1 fruit fly cellular context compared by ENCODE assay signal in the genomic region with DNA sequence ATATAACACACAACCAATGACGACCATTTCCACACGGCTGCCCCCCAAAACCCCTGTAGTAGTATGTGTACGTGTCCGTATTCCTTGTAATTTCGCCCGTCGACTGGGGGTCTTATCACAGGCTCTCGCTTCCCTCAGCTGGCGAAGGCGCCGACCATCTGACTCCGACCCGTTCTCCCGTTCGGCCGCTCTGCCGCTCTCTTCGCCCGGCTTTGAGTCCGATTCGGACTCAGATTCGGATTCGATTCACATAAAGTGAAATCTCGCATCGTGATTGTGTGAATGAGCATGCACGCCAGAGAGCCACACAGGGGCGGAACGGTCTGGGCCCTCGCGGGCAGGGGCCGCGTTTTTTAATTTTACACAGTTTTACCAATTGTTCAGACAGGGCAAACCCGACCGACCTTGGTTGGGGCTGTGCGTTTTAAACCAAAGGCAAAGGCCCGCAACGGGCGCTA.
A peak's percentile ranks its signal among the peaks of the same experiment; 100 is the strongest.
TF ChIP-seq lines count a peak whose summit lies in the region.

No protein-coding gene starts in this region.

TF ChIP-seq in whole organism, embryonic, 481 proteins besides CTCF, POLR2A, EP300 and RAD21 (continued from another document and continues in another):
- no peak for TF ChIP-seq tll (GFP tag; optimal IDR thresholded peaks at IDR 0.05; lab: Kevin White, UChicago)
- no peak for TF ChIP-seq mirr (GFP tag; optimal IDR thresholded peaks at IDR 0.05; lab: Kevin White, UChicago)
- TF ChIP-seq gsb-n (tag; optimal IDR thresholded peaks at IDR 0.05; lab: Kevin White, UChicago), result no peak
- TF ChIP-seq fu2 (GFP tag; optimal IDR thresholded peaks at IDR 0.05; lab: Kevin White, UChicago), result no peak
- TF ChIP-seq luna (GFP tag; optimal IDR thresholded peaks at IDR 0.05; lab: Kevin White, UChicago), result no peak
- no peak for TF ChIP-seq z (GFP tag; IDR thresholded peaks at IDR 0.05; lab: Robert Waterston, UW)
- no peak for TF ChIP-seq CG5245 (GFP tag; optimal IDR thresholded peaks at IDR 0.05; lab: Kevin White, UChicago)
- TF ChIP-seq Ada2b (GFP tag; IDR thresholded peaks at IDR 0.05; lab: Robert Waterston, UW), result 0 out of 2 replicates have a peak, but pooled peaks have one; percentile 24
- peak; percentile 61 for TF ChIP-seq CG2120 (GFP tag; optimal IDR thresholded peaks at IDR 0.05; lab: Kevin White, UChicago)
- no peak for TF ChIP-seq CG10462 (GFP tag; optimal IDR thresholded peaks at IDR 0.05; lab: Kevin White, UChicago)
- peak; percentile 4 for TF ChIP-seq CG15514 (GFP tag; optimal IDR thresholded peaks at IDR 0.05; lab: Kevin White, UChicago)
- TF ChIP-seq gsb (GFP tag; IDR thresholded peaks at IDR 0.05; lab: Robert Waterston, UW), result peak; percentile 48; the same call in 1 of the 2 replicates
- TF ChIP-seq Ssrp (tag; optimal IDR thresholded peaks at IDR 0.05; lab: Kevin White, UChicago), result no peak
- TF ChIP-seq CG11085 (GFP tag; IDR thresholded peaks at IDR 0.05; lab: Robert Waterston, UW), result 0 out of 2 replicates have a peak, but pooled peaks have one; percentile 13
- TF ChIP-seq CG8290 (GFP tag; optimal IDR thresholded peaks at IDR 0.05; lab: Kevin White, UChicago), result peak; percentile 25
- TF ChIP-seq CG8290 (tag; optimal IDR thresholded peaks at IDR 0.05; lab: Kevin White, UChicago), result peak in 1 of 2 experiments; percentile 44
- peak; percentile 10 for TF ChIP-seq Blimp-1 (GFP tag; optimal IDR thresholded peaks at IDR 0.05; lab: Kevin White, UChicago)
- TF ChIP-seq Dbx (GFP tag; IDR thresholded peaks at IDR 0.05; lab: Robert Waterston, UW), result peak; percentile 64
- TF ChIP-seq CG2202 (tag; optimal IDR thresholded peaks at IDR 0.05; lab: Kevin White, UChicago), result no peak
- TF ChIP-seq pita (GFP tag; optimal IDR thresholded peaks at IDR 0.05; lab: Kevin White, UChicago), result no peak
- no peak for TF ChIP-seq CG6683 (GFP tag; optimal IDR thresholded peaks at IDR 0.05; lab: Kevin White, UChicago)
- peak; percentile 35; the same call in 1 of the 4 replicates for TF ChIP-seq Dll (GFP tag; IDR thresholded peaks at IDR 0.05; lab: Robert Waterston, UW; ENCODE audit: partially characterized antibody)
- no peak for TF ChIP-seq Elba2 (GFP tag; optimal IDR thresholded peaks at IDR 0.05; lab: Kevin White, UChicago)
- TF ChIP-seq da (GFP tag; optimal IDR thresholded peaks at IDR 0.05; lab: Kevin White, UChicago), result no peak
- TF ChIP-seq CG6175 (GFP tag; IDR thresholded peaks at IDR 0.05; lab: Robert Waterston, UW), result no peak
- TF ChIP-seq CG1832 (GFP tag; optimal IDR thresholded peaks at IDR 0.05; lab: Kevin White, UChicago), result no peak
- TF ChIP-seq schlank (tag; optimal IDR thresholded peaks at IDR 0.05; lab: Kevin White, UChicago), result no peak
- TF ChIP-seq wek (GFP tag; optimal IDR thresholded peaks at IDR 0.05; lab: Kevin White, UChicago), result no peak
- peak; percentile 55; the same call in 1 of the 2 replicates for TF ChIP-seq CG4404 (GFP tag; IDR thresholded peaks at IDR 0.05; lab: Robert Waterston, UW)
- TF ChIP-seq bigmax (GFP tag; optimal IDR thresholded peaks at IDR 0.05; lab: Kevin White, UChicago), result no peak
- no peak for TF ChIP-seq cato (GFP tag; optimal IDR thresholded peaks at IDR 0.05; lab: Kevin White, UChicago; ENCODE audit: borderline replicate concordance)
- TF ChIP-seq pros (GFP tag; optimal IDR thresholded peaks at IDR 0.05; lab: Kevin White, UChicago), result no peak
- no peak for TF ChIP-seq Oaz (GFP tag; IDR thresholded peaks at IDR 0.05; lab: Robert Waterston, UW)
- TF ChIP-seq pan (optimal IDR thresholded peaks at IDR 0.05; lab: Kevin White, UChicago), result no peak
- peak in 1 of 2 experiments; percentile 51 for TF ChIP-seq pan (GFP tag; optimal IDR thresholded peaks at IDR 0.05 in 1 of 2, IDR thresholded peaks at IDR 0.05 in 1 of 2)
- TF ChIP-seq MBD-R2 (GFP tag; IDR thresholded peaks at IDR 0.05; lab: Robert Waterston, UW), result 0 out of 2 replicates have a peak, but pooled peaks have one; percentile 23
- no peak for TF ChIP-seq Awh (GFP tag; IDR thresholded peaks at IDR 0.05; lab: Robert Waterston, UW)
- TF ChIP-seq Vsx1 (GFP tag; optimal IDR thresholded peaks at IDR 0.05; lab: Kevin White, UChicago), result no peak
- no peak for TF ChIP-seq hth (optimal IDR thresholded peaks at IDR 0.05; lab: Kevin White, UChicago)
- no peak for TF ChIP-seq Sry-δ (GFP tag; optimal IDR thresholded peaks at IDR 0.05; lab: Kevin White, UChicago)
- peak; percentile 64; the same call in 2 of the 3 replicates for TF ChIP-seq knrl (GFP tag; IDR thresholded peaks at IDR 0.05; lab: Robert Waterston, UW; ENCODE audit: partially characterized antibody)
- no peak for TF ChIP-seq CG3407 (GFP tag; optimal IDR thresholded peaks at IDR 0.05; lab: Kevin White, UChicago)
- TF ChIP-seq CG10321 (GFP tag; IDR thresholded peaks at IDR 0.05; lab: Robert Waterston, UW), result no peak
- no peak for TF ChIP-seq cas (GFP tag; IDR thresholded peaks at IDR 0.05; lab: Robert Waterston, UW)
- TF ChIP-seq CG18619 (GFP tag; optimal IDR thresholded peaks at IDR 0.05; lab: Kevin White, UChicago), result no peak
- no peak for TF ChIP-seq exex (tag; optimal IDR thresholded peaks at IDR 0.05; lab: Kevin White, UChicago)
- TF ChIP-seq Lim3 (GFP tag; IDR thresholded peaks at IDR 0.05; lab: Robert Waterston, UW), result no peak
- TF ChIP-seq CG12104 (GFP tag; optimal IDR thresholded peaks at IDR 0.05; lab: Kevin White, UChicago), result no peak
- peak; percentile 23 for TF ChIP-seq bcd (GFP tag; optimal IDR thresholded peaks at IDR 0.05; lab: Kevin White, UChicago)
- peak; percentile 17 to 29 for TF ChIP-seq dpn (GFP tag; optimal IDR thresholded peaks at IDR 0.05; lab: Kevin White, UChicago)
- TF ChIP-seq her (GFP tag; optimal IDR thresholded peaks at IDR 0.05; lab: Kevin White, UChicago), result no peak
- TF ChIP-seq Hsf (GFP tag; optimal IDR thresholded peaks at IDR 0.05; lab: Kevin White, UChicago), result peak; percentile 22
- no peak for TF ChIP-seq Poxn (GFP tag; IDR thresholded peaks at IDR 0.05; lab: Robert Waterston, UW)
- no peak for TF ChIP-seq jigr1 (GFP tag; IDR thresholded peaks at IDR 0.05; lab: Robert Waterston, UW)
- no peak for TF ChIP-seq sd (tag; optimal IDR thresholded peaks at IDR 0.05; lab: Kevin White, UChicago)
- no peak for TF ChIP-seq Dip2 (GFP tag; IDR thresholded peaks at IDR 0.05; lab: Robert Waterston, UW)
- TF ChIP-seq twi (tag; optimal IDR thresholded peaks at IDR 0.05; lab: Kevin White, UChicago), result no peak
- peak; percentile 50 for TF ChIP-seq CG13624 (GFP tag; optimal IDR thresholded peaks at IDR 0.05; lab: Kevin White, UChicago)
- no peak for TF ChIP-seq Gsc (GFP tag; IDR thresholded peaks at IDR 0.05; lab: Robert Waterston, UW)
- no peak for TF ChIP-seq emc (GFP tag; optimal IDR thresholded peaks at IDR 0.05; lab: Kevin White, UChicago)
- TF ChIP-seq CG15269 (tag; optimal IDR thresholded peaks at IDR 0.05; lab: Kevin White, UChicago), result peak; percentile 11
- TF ChIP-seq p53 (GFP tag; optimal IDR thresholded peaks at IDR 0.05; lab: Kevin White, UChicago), result no peak
- no peak for TF ChIP-seq CG12071 (GFP tag; optimal IDR thresholded peaks at IDR 0.05; lab: Kevin White, UChicago)
- peak; percentile 54 for TF ChIP-seq lilli (GFP tag; optimal IDR thresholded peaks at IDR 0.05; lab: Kevin White, UChicago)
- TF ChIP-seq HmgD (GFP tag; optimal IDR thresholded peaks at IDR 0.05; lab: Kevin White, UChicago), result no peak
- TF ChIP-seq ap (GFP tag; IDR thresholded peaks at IDR 0.05; lab: Robert Waterston, UW), result no peak
- peak; percentile 22 for TF ChIP-seq bab2 (GFP tag; optimal IDR thresholded peaks at IDR 0.05; lab: Kevin White, UChicago)
- TF ChIP-seq nerfin-2 (GFP tag; IDR thresholded peaks at IDR 0.05; lab: Robert Waterston, UW; ENCODE audit: partially characterized antibody), result peak; percentile 54; the same call in 1 of the 2 replicates
- TF ChIP-seq row (GFP tag; IDR thresholded peaks at IDR 0.05; lab: Robert Waterston, UW), result peak; percentile 96
- no peak for TF ChIP-seq CG11696 (GFP tag; IDR thresholded peaks at IDR 0.05; lab: Robert Waterston, UW)
- no peak for TF ChIP-seq Taf1 (GFP tag; IDR thresholded peaks at IDR 0.05; lab: Robert Waterston, UW)
- TF ChIP-seq CG3847 (GFP tag; IDR thresholded peaks at IDR 0.05; lab: Robert Waterston, UW), result peak; percentile 65
- peak; percentile 56 for TF ChIP-seq al (GFP tag; IDR thresholded peaks at IDR 0.05; lab: Robert Waterston, UW)
- TF ChIP-seq NK7.1 (GFP tag; optimal IDR thresholded peaks at IDR 0.05; lab: Kevin White, UChicago), result no peak
- TF ChIP-seq ato (GFP tag; IDR thresholded peaks at IDR 0.05; lab: Robert Waterston, UW; ENCODE audit: partially characterized antibody), result no peak
- no peak for TF ChIP-seq stc (GFP tag; IDR thresholded peaks at IDR 0.05; lab: Robert Waterston, UW)
- peak; percentile 40; the same call in 1 of the 3 replicates for TF ChIP-seq vnd (GFP tag; IDR thresholded peaks at IDR 0.05; lab: Robert Waterston, UW; ENCODE audit: partially characterized antibody)
- peak; percentile 7 for TF ChIP-seq az2 (GFP tag; optimal IDR thresholded peaks at IDR 0.05; lab: Kevin White, UChicago)
- no peak for TF ChIP-seq Abd-B (GFP tag; optimal IDR thresholded peaks at IDR 0.05; lab: Kevin White, UChicago)
- no peak for TF ChIP-seq dati (GFP tag; IDR thresholded peaks at IDR 0.05; lab: Robert Waterston, UW)
- peak; percentile 63 for TF ChIP-seq CG14441 (GFP tag; IDR thresholded peaks at IDR 0.05; lab: Robert Waterston, UW)
- TF ChIP-seq CG17612 (GFP tag; IDR thresholded peaks at IDR 0.05; lab: Robert Waterston, UW), result no peak
- TF ChIP-seq CG7839 (tag; optimal IDR thresholded peaks at IDR 0.05; lab: Kevin White, UChicago), result peak; percentile 38
- TF ChIP-seq crc (GFP tag; optimal IDR thresholded peaks at IDR 0.05; lab: Kevin White, UChicago), result no peak
- no peak for TF ChIP-seq zen (tag; optimal IDR thresholded peaks at IDR 0.05; lab: Kevin White, UChicago)
- no peak for TF ChIP-seq Usf (GFP tag; optimal IDR thresholded peaks at IDR 0.05; lab: Kevin White, UChicago)
- TF ChIP-seq bowl (GFP tag; IDR thresholded peaks at IDR 0.05; lab: Robert Waterston, UW), result no peak; the same call in 1 of the 2 replicates
- TF ChIP-seq Hey (tag; optimal IDR thresholded peaks at IDR 0.05; lab: Kevin White, UChicago), result no peak
- peak; percentile 48; the same call in 1 of the 2 replicates for TF ChIP-seq CG11247 (GFP tag; IDR thresholded peaks at IDR 0.05; lab: Robert Waterston, UW)
- TF ChIP-seq Chrac-16 (GFP tag; optimal IDR thresholded peaks at IDR 0.05; lab: Kevin White, UChicago), result peak; percentile 28
- TF ChIP-seq CG12769 (tag; optimal IDR thresholded peaks at IDR 0.05; lab: Kevin White, UChicago), result peak; percentile 31
- TF ChIP-seq gcm (GFP tag; optimal IDR thresholded peaks at IDR 0.05; lab: Kevin White, UChicago), result no peak
- peak; percentile 41; the same call in 1 of the 2 replicates for TF ChIP-seq ttk (GFP tag; IDR thresholded peaks at IDR 0.05; lab: Robert Waterston, UW)
- no peak for TF ChIP-seq lbe (GFP tag; optimal IDR thresholded peaks at IDR 0.05; lab: Kevin White, UChicago)
- TF ChIP-seq sens (GFP tag; lab: Kevin White, UChicago), result peak; percentile 75
- no peak for TF ChIP-seq CG15696 (tag; optimal IDR thresholded peaks at IDR 0.05; lab: Kevin White, UChicago)
- no peak for TF ChIP-seq CG15073 (GFP tag; optimal IDR thresholded peaks at IDR 0.05; lab: Kevin White, UChicago)
- TF ChIP-seq Neu2 (GFP tag; optimal IDR thresholded peaks at IDR 0.05; lab: Kevin White, UChicago; ENCODE audit: borderline replicate concordance), result no peak
- TF ChIP-seq CG17568 (GFP tag; optimal IDR thresholded peaks at IDR 0.05; lab: Kevin White, UChicago), result no peak
- TF ChIP-seq B-H1 (GFP tag; IDR thresholded peaks at IDR 0.05; lab: Robert Waterston, UW), result no peak
- TF ChIP-seq CG31441 (GFP tag; IDR thresholded peaks at IDR 0.05; lab: Robert Waterston, UW), result no peak
- TF ChIP-seq zfh1 (GFP tag; IDR thresholded peaks at IDR 0.05; lab: Robert Waterston, UW), result peak; percentile 55; the same call in 2 of the 3 replicates
- TF ChIP-seq Hr51 (GFP tag; optimal IDR thresholded peaks at IDR 0.05; lab: Kevin White, UChicago), result no peak
- TF ChIP-seq CG3065 (GFP tag; optimal IDR thresholded peaks at IDR 0.05; lab: Kevin White, UChicago), result no peak
- TF ChIP-seq CG3838 (GFP tag; optimal IDR thresholded peaks at IDR 0.05; lab: Kevin White, UChicago), result no peak
- TF ChIP-seq gt (GFP tag; IDR thresholded peaks at IDR 0.05; lab: Robert Waterston, UW), result no peak
- peak; percentile 27 for TF ChIP-seq jumu (GFP tag; optimal IDR thresholded peaks at IDR 0.05; lab: Kevin White, UChicago)
- no peak for TF ChIP-seq aop (GFP tag; IDR thresholded peaks at IDR 0.05; lab: Robert Waterston, UW)
- no peak for TF ChIP-seq wor (GFP tag; IDR thresholded peaks at IDR 0.05; lab: Robert Waterston, UW)
- TF ChIP-seq Atf3 (GFP tag; optimal IDR thresholded peaks at IDR 0.05; lab: Kevin White, UChicago), result no peak
- TF ChIP-seq CG16779 (GFP tag; IDR thresholded peaks at IDR 0.05; lab: Robert Waterston, UW), result no peak
- no peak for TF ChIP-seq Lhr (GFP tag; optimal IDR thresholded peaks at IDR 0.05; lab: Kevin White, UChicago)
- TF ChIP-seq fd3F (GFP tag; optimal IDR thresholded peaks at IDR 0.05; lab: Kevin White, UChicago), result no peak
- no peak for TF ChIP-seq seq (GFP tag; IDR thresholded peaks at IDR 0.05; lab: Robert Waterston, UW)
- no peak for TF ChIP-seq CG31388 (GFP tag; optimal IDR thresholded peaks at IDR 0.05; lab: Kevin White, UChicago)
- no peak for TF ChIP-seq CG13296 (GFP tag; optimal IDR thresholded peaks at IDR 0.05; lab: Kevin White, UChicago)
- no peak for TF ChIP-seq Fer2 (tag; optimal IDR thresholded peaks at IDR 0.05; lab: Kevin White, UChicago)
- peak; percentile 71 for TF ChIP-seq CG6272 (GFP tag; IDR thresholded peaks at IDR 0.05; lab: Robert Waterston, UW)
- peak; percentile 75 for TF ChIP-seq sob (GFP tag; IDR thresholded peaks at IDR 0.05; lab: Robert Waterston, UW)
- TF ChIP-seq NC2α (GFP tag; optimal IDR thresholded peaks at IDR 0.05; lab: Kevin White, UChicago), result no peak
- TF ChIP-seq ash1 (GFP tag; optimal IDR thresholded peaks at IDR 0.05; lab: Kevin White, UChicago), result no peak
- peak; percentile 8 for TF ChIP-seq CG10147 (GFP tag; optimal IDR thresholded peaks at IDR 0.05; lab: Kevin White, UChicago)
- TF ChIP-seq crp (GFP tag; optimal IDR thresholded peaks at IDR 0.05; lab: Kevin White, UChicago), result peak in 1 of 2 experiments; percentile 23
- no peak for TF ChIP-seq hbn (GFP tag; IDR thresholded peaks at IDR 0.05; lab: Robert Waterston, UW; ENCODE audit: partially characterized antibody)
- TF ChIP-seq CG9609 (GFP tag; optimal IDR thresholded peaks at IDR 0.05; lab: Kevin White, UChicago), result peak; percentile 35
- TF ChIP-seq Hr39 (optimal IDR thresholded peaks at IDR 0.05; lab: Kevin White, UChicago), result no peak
- TF ChIP-seq abd-A (tag; optimal IDR thresholded peaks at IDR 0.05; lab: Kevin White, UChicago), result no peak
- peak; percentile 24 for TF ChIP-seq CG12744 (GFP tag; optimal IDR thresholded peaks at IDR 0.05; lab: Kevin White, UChicago)
- peak; percentile 44 for TF ChIP-seq CG10366 (GFP tag; IDR thresholded peaks at IDR 0.05; lab: Robert Waterston, UW)
